Fruit fly (Drosophila melanogaster): Measurements from ENCODE around the gene CG14312.

CG14312 gene

DNA sequence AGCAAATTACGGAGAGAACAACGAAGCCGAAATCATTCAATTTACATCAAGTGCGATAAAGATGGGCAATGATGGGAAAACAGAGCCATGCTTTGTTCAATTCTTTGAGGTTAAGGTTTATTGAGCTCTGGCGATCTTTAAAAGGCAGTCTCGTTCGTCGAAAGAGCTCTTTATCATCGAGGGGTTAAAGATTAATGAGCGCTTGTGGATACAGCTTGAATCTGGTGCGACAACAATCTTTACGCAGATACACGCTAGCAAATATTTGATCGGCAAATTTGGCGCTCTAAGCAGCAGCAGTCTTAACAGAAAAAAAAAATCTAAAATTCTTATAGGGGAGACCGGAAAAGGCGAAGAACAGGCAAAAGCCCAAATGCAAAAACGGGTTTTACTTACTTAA, 12.8 kb upstream of the CG14312 start (continued):
- TF ChIP-seq Ssrp (tag; optimal IDR thresholded peaks at IDR 0.05) (no peak), Pdp1 (GFP tag; optimal IDR thresholded peaks at IDR 0.05) (no peak), prd (optimal IDR thresholded peaks at IDR 0.05) (no peak), prd (GFP tag; IDR thresholded peaks at IDR 0.05) (no peak), HmgZ (tag; optimal IDR thresholded peaks at IDR 0.05) (no peak), caup (GFP tag; optimal IDR thresholded peaks at IDR 0.05; ENCODE audit: severe bottlenecking) (peak; percentile 67), chinmo (GFP tag; IDR thresholded peaks at IDR 0.05; ENCODE audit: partially characterized antibody) (0 out of 4 replicates have a peak, but pooled peaks have one; percentile 35), pan (optimal IDR thresholded peaks at IDR 0.05) (no peak), pan (GFP tag; optimal IDR thresholded peaks at IDR 0.05 in 1 of 2, IDR thresholded peaks at IDR 0.05 in 1 of 2) (peak in 1 of 2 experiments; percentile 7), CG11085 (GFP tag; IDR thresholded peaks at IDR 0.05) (no peak), bigmax (GFP tag; optimal IDR thresholded peaks at IDR 0.05) (peak; percentile 53), CG15696 (tag; optimal IDR thresholded peaks at IDR 0.05) (no peak), CG6272 (GFP tag; IDR thresholded peaks at IDR 0.05) (no peak), Max (GFP tag; optimal IDR thresholded peaks at IDR 0.05) (no peak), CG14860 (GFP tag; IDR thresholded peaks at IDR 0.05; ENCODE audit: partially characterized antibody) (no peak), insv (GFP tag; optimal IDR thresholded peaks at IDR 0.05) (no peak), CG11247 (GFP tag; IDR thresholded peaks at IDR 0.05) (no peak), nerfin-2 (GFP tag; IDR thresholded peaks at IDR 0.05; ENCODE audit: partially characterized antibody) (no peak), CG14965 (GFP tag; optimal IDR thresholded peaks at IDR 0.05; ENCODE audit: borderline replicate concordance) (no peak), al (GFP tag; IDR thresholded peaks at IDR 0.05) (no peak), slp2 (GFP tag; optimal IDR thresholded peaks at IDR 0.05) (no peak), btn (GFP tag; optimal IDR thresholded peaks at IDR 0.05) (no peak), Xbp1 (GFP tag; optimal IDR thresholded peaks at IDR 0.05) (no peak), HHEX (GFP tag; optimal IDR thresholded peaks at IDR 0.05) (no peak), CG32767 (GFP tag; IDR thresholded peaks at IDR 0.05) (no peak), CG9797 (GFP tag; optimal IDR thresholded peaks at IDR 0.05) (no peak), dati (GFP tag; IDR thresholded peaks at IDR 0.05) (no peak), sob (GFP tag; IDR thresholded peaks at IDR 0.05) (no peak; the same call in 1 of the 2 replicates), CG15269 (tag; optimal IDR thresholded peaks at IDR 0.05) (peak; percentile 12), Hr78 (GFP tag; optimal IDR thresholded peaks at IDR 0.05) (no peak), CG17359 (tag; optimal IDR thresholded peaks at IDR 0.05) (no peak), CG13624 (GFP tag; optimal IDR thresholded peaks at IDR 0.05) (no peak), Fer1 (GFP tag; optimal IDR thresholded peaks at IDR 0.05) (peak; percentile 51), HLHmδ (GFP tag; optimal IDR thresholded peaks at IDR 0.05) (no peak), toy (GFP tag; IDR thresholded peaks at IDR 0.05) (no peak), CG16779 (GFP tag; IDR thresholded peaks at IDR 0.05) (no peak), pb (GFP tag; optimal IDR thresholded peaks at IDR 0.05) (no peak), CG13775 (GFP tag; optimal IDR thresholded peaks at IDR 0.05) (no peak), CG6854 (GFP tag; optimal IDR thresholded peaks at IDR 0.05) (no peak), Dfd (GFP tag; optimal IDR thresholded peaks at IDR 0.05) (no peak), grn (GFP tag; optimal IDR thresholded peaks at IDR 0.05) (no peak), CG6791 (GFP tag; IDR thresholded peaks at IDR 0.05; ENCODE audit: partially characterized antibody) (no peak), sqz (GFP tag; optimal IDR thresholded peaks at IDR 0.05) (no peak), ATbp (GFP tag; optimal IDR thresholded peaks at IDR 0.05) (no peak), B-H2 (GFP tag; optimal IDR thresholded peaks at IDR 0.05) (peak; percentile 53), Fer3 (tag; optimal IDR thresholded peaks at IDR 0.05) (peak; percentile 37), stc (GFP tag; IDR thresholded peaks at IDR 0.05) (no peak), CG12744 (GFP tag; optimal IDR thresholded peaks at IDR 0.05) (no peak), CG15514 (GFP tag; optimal IDR thresholded peaks at IDR 0.05) (peak; percentile 51), sug (tag; optimal IDR thresholded peaks at IDR 0.05) (no peak), Myb (GFP tag; optimal IDR thresholded peaks at IDR 0.05) (no peak)
